Worm (Caenorhabditis elegans) whole organism, L3 larva: ENCODE results near the gene R12H7.4.

ENCODE experiments used
- R02D3.7 ChIP-seq: fragments of 150-350 bp; optimal IDR thresholded peaks from 2 replicates; lab custom pipeline; 2014; ENCODE audit warnings: missing biosample characterization, missing genetic modification characterization
- ama-1 ChIP-seq: fragments of 150-350 bp; optimal IDR thresholded peaks from 2 replicates; lab custom pipeline; 2018
- egl-5 ChIP-seq: fragments of 150-350 bp; optimal IDR thresholded peaks from 2 replicates; lab custom pipeline; 2017; ENCODE audit warnings: missing biosample characterization, missing genetic modification reagents, missing genetic modification characterization, inconsistent platforms
- eor-1 ChIP-seq, 2 experiments: fragments of 150-350 bp; optimal IDR thresholded peaks; 2 replicates each; lab custom pipeline; 2014 to 2018; ENCODE audit warnings: missing biosample characterization in 2 of 2, missing genetic modification characterization in 2 of 2
- fkh-2 ChIP-seq: fragments of 150-350 bp; optimal IDR thresholded peaks from 2 replicates; lab custom pipeline; 2014; ENCODE audit warnings: missing biosample characterization, missing genetic modification reagents, missing genetic modification characterization
- fos-1 ChIP-seq: fragments of 150-350 bp; optimal IDR thresholded peaks from 2 replicates; lab custom pipeline; 2014; ENCODE audit warnings: missing biosample characterization, missing genetic modification characterization
- jun-1 ChIP-seq: fragments of 150-350 bp; optimal IDR thresholded peaks from 2 replicates; lab custom pipeline; 2014; ENCODE audit warnings: missing biosample characterization, missing genetic modification reagents, missing genetic modification characterization
- lin-39 ChIP-seq: fragments of 150-350 bp; optimal IDR thresholded peaks from 2 replicates; lab custom pipeline; 2018; ENCODE audit warnings: missing biosample characterization, missing genetic modification reagents, missing genetic modification characterization
- mml-1 ChIP-seq: fragments of 150-350 bp; sonication (generic microtip); optimal IDR thresholded peaks from 3 replicates; lab custom pipeline; 2014; ENCODE audit warnings: missing biosample characterization, missing genetic modification characterization
- nfya-1 ChIP-seq: sonication (generic microtip); optimal IDR thresholded peaks from 2 replicates; lab custom pipeline; 2017; ENCODE audit warnings: missing genetic modification characterization, mild to moderate bottlenecking, missing compliant biosample characterization, antibody characterized with exemption, moderate library complexity; ENCODE audit not compliant: insufficient read depth
- nhr-23 ChIP-seq: fragments of 150-350 bp; optimal IDR thresholded peaks from 2 replicates; lab custom pipeline; 2014; ENCODE audit warnings: missing biosample characterization, missing genetic modification reagents, missing genetic modification characterization
- nhr-28 ChIP-seq: fragments of 150-350 bp; optimal IDR thresholded peaks from 2 replicates; lab custom pipeline; 2014; ENCODE audit warnings: missing biosample characterization, missing genetic modification characterization
- nhr-76 ChIP-seq: fragments of 150-350 bp; sonication (generic microtip); optimal IDR thresholded peaks from 5 replicates; lab custom pipeline; 2014; ENCODE audit warnings: missing biosample characterization, missing genetic modification characterization
- pha-4 ChIP-seq: fragments of 150-350 bp; optimal IDR thresholded peaks from 2 replicates; lab custom pipeline; 2014; ENCODE audit warnings: missing biosample characterization, missing genetic modification reagents, missing genetic modification characterization
- pqm-1 ChIP-seq: fragments of 150-350 bp; optimal IDR thresholded peaks from 2 replicates; lab custom pipeline; 2017; ENCODE audit warnings: missing biosample characterization, missing genetic modification characterization, inconsistent platforms
- skn-1 ChIP-seq: fragments of 150-350 bp; optimal IDR thresholded peaks from 2 replicates; lab custom pipeline; 2014; ENCODE audit warnings: missing biosample characterization, missing genetic modification characterization
- snpc-4 ChIP-seq: fragments of 150-350 bp; optimal IDR thresholded peaks from 2 replicates; lab custom pipeline; 2014; ENCODE audit warnings: missing biosample characterization, missing genetic modification characterization
- unc-62 ChIP-seq: fragments of 150-350 bp; sonication (generic microtip); optimal IDR thresholded peaks from 4 replicates; lab custom pipeline; 2014; ENCODE audit warnings: missing biosample characterization, missing genetic modification reagents, missing genetic modification characterization

Gene R12H7.4

DNA sequence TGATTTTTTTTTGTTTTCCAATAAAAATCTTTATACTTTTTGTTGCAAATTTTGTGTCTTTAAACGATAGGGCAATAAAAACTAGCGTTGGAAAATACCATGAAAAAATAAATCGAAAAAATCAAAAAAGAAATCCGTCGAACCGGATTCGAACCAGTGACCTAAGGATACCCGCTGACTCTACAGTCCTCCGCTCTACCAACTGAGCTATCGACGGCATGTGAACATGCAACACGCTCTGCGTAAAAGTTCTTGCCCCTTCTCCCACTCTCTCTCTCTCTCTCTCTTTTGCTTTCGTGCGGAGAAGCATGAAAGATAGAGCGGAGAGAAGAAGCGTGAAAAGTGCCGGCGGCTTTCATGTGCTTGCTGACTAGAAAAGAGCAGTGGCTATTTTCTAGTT is 47.6 kb downstream of the R12H7.4 start (continued):
- TF ChIP-seq pqm-1 (tag; lab: Kevin White, UChicago), result no peak
- TF ChIP-seq skn-1 (tag; lab: Kevin White, UChicago), result peak; percentile 17
- no peak for TF ChIP-seq nhr-76 (tag; lab: Kevin White, UChicago)
- TF ChIP-seq nhr-28 (tag; lab: Kevin White, UChicago), result no peak
- TF ChIP-seq ama-1 (lab: Kevin White, UChicago), result no peak
- no peak for TF ChIP-seq fkh-2
- TF ChIP-seq egl-5 (tag; lab: Kevin White, UChicago), result no peak
- peak; percentile 36 for TF ChIP-seq lin-39 (tag; lab: Kevin White, UChicago)
- peak; percentile 55 for TF ChIP-seq jun-1
- no peak for TF ChIP-seq R02D3.7
- TF ChIP-seq fos-1 (tag; lab: Kevin White, UChicago), result no peak
- peak; percentile 2 for TF ChIP-seq unc-62
- no peak for TF ChIP-seq eor-1 (tag; optimal IDR thresholded peaks at IDR 0.05; lab: Kevin White, UChicago)
- TF ChIP-seq pha-4, result peak; percentile 57

- TF ChIP-seq mml-1 (tag; lab: Kevin White, UChicago), result no peak
- no peak for TF ChIP-seq nfya-1 (tag; lab: Kevin White, UChicago)
- TF ChIP-seq nhr-23 (tag; lab: Kevin White, UChicago), result peak; percentile 26
- TF ChIP-seq snpc-4 (tag; lab: Kevin White, UChicago), result no peak
- TF ChIP-seq, all 47 proteins: peak for 1
These were observed 50.3 kb downstream of the R12H7.4 start, which contains the start of gene cyp-14A1 for ce11 chrX:13267230-13267629. Gene cyp-14A1 (minus strand): TSS chrX:13267355.
